Worm (Caenorhabditis elegans): ENCODE measurements around the gene K07F5.15.
A peak's percentile ranks its signal among the peaks of the same experiment; 100 is the strongest.

Gene K07F5.15

DNA sequence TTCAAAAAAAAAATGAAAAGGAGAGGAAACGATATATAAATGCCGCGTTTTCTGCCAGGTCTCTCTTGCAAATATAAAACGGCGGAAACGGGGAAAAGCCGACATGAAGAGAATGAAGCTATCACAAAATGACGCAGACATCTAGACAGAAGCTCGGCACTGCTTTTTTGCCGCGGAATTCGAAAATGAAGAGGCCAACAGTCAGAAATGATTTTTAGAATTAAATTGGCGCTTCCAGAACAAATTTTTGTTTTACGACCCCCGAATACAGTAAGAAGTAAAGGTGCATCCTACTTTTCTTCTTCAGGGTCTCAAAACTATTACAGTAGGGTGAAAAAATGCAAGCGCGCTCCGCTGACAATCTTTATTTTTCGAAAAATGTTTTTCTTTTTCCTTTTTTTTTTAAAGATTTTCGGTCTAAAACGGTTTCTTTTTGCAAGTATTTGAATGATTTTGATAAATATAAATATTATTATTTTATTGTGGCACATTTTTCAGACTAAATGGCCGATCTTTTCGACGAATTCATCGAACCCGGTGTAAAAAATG lies 39.6 kb upstream of the K07F5.15 start, which contains the start of gene mtr-4 (continued):
- no peak for TF ChIP-seq cebp-2 (GFP tag; IDR thresholded peaks at IDR 0.05)
- TF ChIP-seq F33H1.4 (GFP tag; IDR thresholded peaks at IDR 0.05), result peak; percentile 96
- peak; percentile 90 for TF ChIP-seq madf-8 (GFP tag; conservative IDR thresholded peaks at IDR 0.05)
- TF ChIP-seq F49E8.2 (tag; optimal IDR thresholded peaks at IDR 0.05; ENCODE audit: insufficient read depth), result peak; percentile 47
- TF ChIP-seq attf-5 (GFP tag; optimal IDR thresholded peaks at IDR 0.05), result peak; percentile 71
- TF ChIP-seq die-1 (tag; optimal IDR thresholded peaks at IDR 0.05), result no peak
- no peak for TF ChIP-seq mes-4 (tag; optimal IDR thresholded peaks at IDR 0.05)
- peak; percentile 34 for TF ChIP-seq athp-1 (tag; optimal IDR thresholded peaks at IDR 0.05)
- TF ChIP-seq egl-44 (GFP tag; IDR thresholded peaks at IDR 0.05), result no peak
- peak; percentile 85 for TF ChIP-seq D2030.7 (GFP tag; IDR thresholded peaks at IDR 0.05)
- peak; percentile 77; the same call in 1 of the 2 replicates for TF ChIP-seq dox-1 (GFP tag; IDR thresholded peaks at IDR 0.05)
- peak; percentile 53; the same call in 1 of the 2 replicates for TF ChIP-seq pbrm-1 (GFP tag; IDR thresholded peaks at IDR 0.05)
- no peak for TF ChIP-seq zfh-2 (GFP tag; conservative IDR thresholded peaks at IDR 0.05)
- peak; percentile 64; the same call in 1 of the 2 replicates for TF ChIP-seq madf-3 (GFP tag; IDR thresholded peaks at IDR 0.05)
- 0 out of 2 replicates have a peak, but pooled peaks have one; percentile 17 for TF ChIP-seq attf-6 (GFP tag; IDR thresholded peaks at IDR 0.05)
- no peak for TF ChIP-seq B0019.2 (GFP tag; conservative IDR thresholded peaks at IDR 0.05)
- no peak for TF ChIP-seq ceh-40 (GFP tag; IDR thresholded peaks at IDR 0.05)
- TF ChIP-seq ztf-18 (tag; optimal IDR thresholded peaks at IDR 0.05), result no peak
- TF ChIP-seq nhr-80 (tag; optimal IDR thresholded peaks at IDR 0.05), result peak; percentile 69
- TF ChIP-seq F57A8.1 (GFP tag; optimal IDR thresholded peaks at IDR 0.05), result no peak

DNA sequence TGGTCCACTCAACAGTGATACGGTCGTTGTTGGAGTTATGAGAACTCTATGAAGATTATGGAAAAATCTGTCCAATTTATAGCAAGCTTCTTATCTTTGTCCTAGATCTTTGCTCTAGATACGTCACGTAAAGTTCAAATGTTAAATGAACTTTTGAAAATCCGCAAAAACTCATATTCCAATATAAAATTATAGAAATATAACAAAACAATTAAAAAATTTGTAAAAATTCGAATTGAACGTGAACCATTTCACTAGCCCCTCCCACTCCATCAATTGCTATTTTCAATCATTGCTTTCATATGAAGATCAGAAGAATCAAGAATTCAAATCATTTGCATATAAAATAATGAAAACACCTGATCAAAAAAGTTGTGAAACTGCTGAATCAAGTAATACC lies 32.3 kb upstream of the K07F5.15 start, which contains the start of gene kin-21:
Gene kin-21 (plus strand): TSS at position 301 of the 400 bp plus-strand sequence.
- TF ChIP-seq zim-3 (tag; optimal IDR thresholded peaks at IDR 0.05) (no peak), lin-26 (GFP tag; IDR thresholded peaks at IDR 0.05) (no peak), let-526 (GFP tag; IDR thresholded peaks at IDR 0.05) (no peak), Y79H2A.3 (GFP tag; conservative IDR thresholded peaks at IDR 0.05) (no peak), snpc-3.4 (tag; optimal IDR thresholded peaks at IDR 0.05) (no peak), mel-28 (tag; optimal IDR thresholded peaks at IDR 0.05; ENCODE audit: borderline replicate concordance) (no peak), mxl-1 (tag; optimal IDR thresholded peaks at IDR 0.05) (no peak), egl-18 (GFP tag; IDR thresholded peaks at IDR 0.05) (no peak), ztf-18 (tag; optimal IDR thresholded peaks at IDR 0.05) (no peak), F57A8.1 (GFP tag; optimal IDR thresholded peaks at IDR 0.05) (no peak), nhr-27 (tag; optimal IDR thresholded peaks at IDR 0.05) (no peak), bed-2 (GFP tag; IDR thresholded peaks at IDR 0.05) (no peak), attf-5 (GFP tag; optimal IDR thresholded peaks at IDR 0.05) (no peak), cebp-2 (GFP tag; IDR thresholded peaks at IDR 0.05) (no peak), akir-1 (GFP tag; optimal IDR thresholded peaks at IDR 0.05) (no peak), F23B12.7 (tag; optimal IDR thresholded peaks at IDR 0.05; ENCODE audit: insufficient read depth) (no peak), F39B2.1 (GFP tag; IDR thresholded peaks at IDR 0.05) (no peak), rec-8 (tag; optimal IDR thresholded peaks at IDR 0.05) (no peak), F57C9.4 (tag; optimal IDR thresholded peaks at IDR 0.05) (no peak), aptf-3 (GFP tag; IDR thresholded peaks at IDR 0.05) (no peak)

DNA sequence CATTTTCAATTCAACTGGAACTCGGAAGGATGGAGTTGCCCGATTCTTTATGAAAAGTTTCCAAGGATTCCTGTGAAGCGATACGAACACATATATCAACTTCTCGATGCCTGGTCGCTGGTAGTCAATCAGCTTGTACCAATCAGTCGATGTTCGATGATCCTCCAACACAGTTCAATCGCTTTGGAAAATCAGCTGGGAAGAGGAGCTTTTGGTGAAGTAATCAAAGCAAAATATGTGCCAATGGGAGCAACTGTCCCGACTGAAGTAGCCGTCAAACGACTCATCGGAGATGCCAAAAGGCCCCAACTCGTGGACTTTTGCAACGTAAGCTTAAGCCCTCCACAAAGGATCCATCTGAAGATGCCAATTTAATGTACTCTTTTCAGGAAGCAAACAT lies 31.5 kb upstream of the K07F5.15 start:
- no peak for TF ChIP-seq lin-54 (GFP tag; optimal IDR thresholded peaks at IDR 0.05)
- TF ChIP-seq ceh-40 (GFP tag; IDR thresholded peaks at IDR 0.05), result no peak
- TF ChIP-seq madf-10 (tag; optimal IDR thresholded peaks at IDR 0.05), result no peak
- TF ChIP-seq mes-4 (tag; optimal IDR thresholded peaks at IDR 0.05), result no peak
- TF ChIP-seq fkh-3 (tag; optimal IDR thresholded peaks at IDR 0.05), result no peak
- no peak for TF ChIP-seq die-1 (tag; optimal IDR thresholded peaks at IDR 0.05)
- no peak for TF ChIP-seq dox-1 (GFP tag; IDR thresholded peaks at IDR 0.05)
- no peak for TF ChIP-seq atf-7 (tag; optimal IDR thresholded peaks at IDR 0.05)
- TF ChIP-seq ztf-18 (tag; optimal IDR thresholded peaks at IDR 0.05), result no peak
- TF ChIP-seq ztf-3 (GFP tag; optimal IDR thresholded peaks at IDR 0.05), result no peak
- TF ChIP-seq mcd-1 (GFP tag; IDR thresholded peaks at IDR 0.05), result no peak
- TF ChIP-seq sptf-2 (GFP tag; optimal IDR thresholded peaks at IDR 0.05), result no peak
- TF ChIP-seq rcor-1 (GFP tag; IDR thresholded peaks at IDR 0.05), result no peak
- no peak for TF ChIP-seq nhr-120 (GFP tag; IDR thresholded peaks at IDR 0.05)
- TF ChIP-seq F49E8.2 (tag; optimal IDR thresholded peaks at IDR 0.05; ENCODE audit: insufficient read depth), result no peak
